Worm (Caenorhabditis elegans) whole organism, mixed stage, embryonic: ENCODE results near the gene Y47D7A.15.

Source experiments
- cnd-1 ChIP-seq: fragments of 200-800 bp; sonication (Bioruptor generic); optimal IDR thresholded peaks from 2 replicates; lab custom pipeline; 2018; ENCODE audit warnings: mild to moderate bottlenecking, missing genetic modification characterization, missing compliant biosample characterization
- lin-32 ChIP-seq: fragments of 200-800 bp; sonication (Bioruptor generic); optimal IDR thresholded peaks from 2 replicates; lab custom pipeline; 2018; ENCODE audit warnings: mild to moderate bottlenecking, missing genetic modification characterization, missing compliant biosample characterization
- nhr-76 ChIP-seq: sonication (generic microtip); optimal IDR thresholded peaks from 2 replicates; lab custom pipeline; 2017; ENCODE audit warnings: missing biosample characterization, missing genetic modification characterization

ce11 chrV:4423087-4423486 lies 9.9 kb downstream of the Y47D7A.15 start:
- TF ChIP-seq nhr-76 (tag; lab: Kevin White, UChicago) (no peak), cnd-1 (tag; lab: Kevin White, UChicago) (no peak), lin-32 (GFP tag; lab: Kevin White, UChicago) (no peak)
